Worm (Caenorhabditis elegans): ENCODE results near the gene E02A10.3.
A peak's percentile ranks its signal among the peaks of the same experiment; 100 is the strongest.

Gene E02A10.3

DNA sequence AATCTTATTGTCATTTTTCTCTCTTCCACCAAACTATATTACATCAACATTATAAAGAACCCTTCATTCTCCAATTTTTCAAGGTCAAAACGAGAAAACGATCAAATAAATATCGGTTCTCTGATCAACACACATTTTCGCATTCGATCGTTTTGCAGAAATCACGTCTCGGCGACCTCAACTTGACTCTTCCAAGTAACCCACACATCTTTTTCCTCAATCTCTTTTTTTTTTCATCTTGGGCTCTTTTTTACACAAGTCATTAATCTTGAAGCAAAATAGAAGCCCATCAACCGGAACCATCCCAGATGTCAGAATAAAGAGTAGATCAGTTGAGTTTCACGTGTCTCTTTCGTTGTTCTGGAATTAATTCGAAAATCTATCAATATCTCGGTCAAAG lies 56.8 kb downstream of the E02A10.3 start (continued):
- TF ChIP-seq R02D3.7 (tag; optimal IDR thresholded peaks at IDR 0.05) (no peak), aly-2 (tag; optimal IDR thresholded peaks at IDR 0.05) (no peak), nhr-6 (tag; optimal IDR thresholded peaks at IDR 0.05) (no peak), unc-39 (tag; optimal IDR thresholded peaks at IDR 0.05) (no peak), unc-55 (GFP tag; optimal IDR thresholded peaks at IDR 0.05) (no peak), ztf-1 (GFP tag; conservative IDR thresholded peaks at IDR 0.05) (no peak), fos-1 (tag; optimal IDR thresholded peaks at IDR 0.05) (no peak), nhr-237 (tag; optimal IDR thresholded peaks at IDR 0.05) (no peak), ztf-4 (tag; optimal IDR thresholded peaks at IDR 0.05) (no peak), lin-39 (tag; optimal IDR thresholded peaks at IDR 0.05) (no peak), ztf-11 (tag; optimal IDR thresholded peaks at IDR 0.05) (no peak), peb-1 (tag; optimal IDR thresholded peaks at IDR 0.05) (no peak)

ce11 chrV:12637238-12637690 lies 57.9 kb downstream of the E02A10.3 start, which contains the start of gene F56H9.2:
Gene F56H9.2, plus strand, starts transcription at chrV:12637663.
- TF ChIP-seq unc-55 (GFP tag; optimal IDR thresholded peaks at IDR 0.05), result peak; percentile 39
- no peak for TF ChIP-seq peb-1 (tag; optimal IDR thresholded peaks at IDR 0.05)
- TF ChIP-seq ceh-16 (tag; optimal IDR thresholded peaks at IDR 0.05), result peak; percentile 57
- peak; percentile 93 for TF ChIP-seq F13H6.1 (tag; optimal IDR thresholded peaks at IDR 0.05)
- TF ChIP-seq egl-27 (tag; optimal IDR thresholded peaks at IDR 0.05), result peak; percentile 90
- TF ChIP-seq snpc-4 (tag; optimal IDR thresholded peaks at IDR 0.05), result no peak
- TF ChIP-seq lsy-2 (tag; optimal IDR thresholded peaks at IDR 0.05), result peak in 1 of 2 experiments; percentile 60
- TF ChIP-seq ztf-11 (tag; optimal IDR thresholded peaks at IDR 0.05), result no peak
- no peak for TF ChIP-seq nhr-6 (tag; optimal IDR thresholded peaks at IDR 0.05)
- TF ChIP-seq lin-13 (GFP tag; optimal IDR thresholded peaks at IDR 0.05), result peak; percentile 47
- peak; percentile 66 to 80 for TF ChIP-seq mdl-1 (tag; optimal IDR thresholded peaks at IDR 0.05)
- TF ChIP-seq blmp-1 (tag; optimal IDR thresholded peaks at IDR 0.05; ENCODE audit: insufficient read depth), result peak; percentile 79
- TF ChIP-seq nhr-11 (tag; optimal IDR thresholded peaks at IDR 0.05), result no peak
- peak; percentile 62 for TF ChIP-seq fos-1 (tag; optimal IDR thresholded peaks at IDR 0.05)
- peak; percentile 58 for TF ChIP-seq sem-4 (tag; optimal IDR thresholded peaks at IDR 0.05)
- TF ChIP-seq R02D3.7 (tag; optimal IDR thresholded peaks at IDR 0.05), result no peak
- TF ChIP-seq crh-2 (tag; optimal IDR thresholded peaks at IDR 0.05), result peak; percentile 65
- peak; percentile 75 for TF ChIP-seq Y55F3AM.14 (GFP tag; optimal IDR thresholded peaks at IDR 0.05)
- TF ChIP-seq unc-62 (GFP tag; optimal IDR thresholded peaks at IDR 0.05), result no peak
- TF ChIP-seq dmd-4 (tag; optimal IDR thresholded peaks at IDR 0.05), result no peak
- TF ChIP-seq nhr-25 (tag; optimal IDR thresholded peaks at IDR 0.05), result peak; percentile 92
- TF ChIP-seq nhr-21 (tag; optimal IDR thresholded peaks at IDR 0.05), result peak; percentile 85
- TF ChIP-seq C34F6.9 (tag; optimal IDR thresholded peaks at IDR 0.05), result peak; percentile 60
- peak; percentile 68 for TF ChIP-seq gmeb-1 (tag; optimal IDR thresholded peaks at IDR 0.05)
- TF ChIP-seq nhr-129 (tag; optimal IDR thresholded peaks at IDR 0.05), result peak; percentile 90
- peak; percentile 88 for TF ChIP-seq sma-3 (GFP tag; optimal IDR thresholded peaks at IDR 0.05)
- peak; percentile 56 for TF ChIP-seq ztf-4 (tag; optimal IDR thresholded peaks at IDR 0.05)
- peak; percentile 69 for TF ChIP-seq ama-1 (optimal IDR thresholded peaks at IDR 0.05)
- peak; percentile 99 for TF ChIP-seq sma-9 (GFP tag; optimal IDR thresholded peaks at IDR 0.05)
- TF ChIP-seq sma-9 (tag; optimal IDR thresholded peaks at IDR 0.05), result no peak
